Worm (Caenorhabditis elegans) whole organism, young adult: ENCODE measurements around the gene mdt-20.
A peak's percentile ranks its signal among the peaks of the same experiment; 100 is the strongest.

ENCODE experiments used
- D2030.7 ChIP-seq: fragments of 200-800 bp; sonication (Bioruptor generic); IDR thresholded peaks from 2 replicates; pipeline ENCODE4 v1.3.6; 2022; ENCODE audit warnings: missing genetic modification reagents, missing genetic modification characterization, missing compliant biosample characterization
- F10E7.11 ChIP-seq: sonication (generic microtip); optimal IDR thresholded peaks from 2 replicates; lab custom pipeline; 2017; ENCODE audit warnings: mild to moderate bottlenecking, missing genetic modification characterization, moderate library complexity, missing compliant biosample characterization
- F55B11.4 ChIP-seq: sonication (generic microtip); optimal IDR thresholded peaks from 2 replicates; lab custom pipeline; 2016; ENCODE audit warnings: missing compliant biosample characterization, missing genetic modification characterization, borderline replicate concordance; ENCODE audit not compliant: insufficient read depth
- F57C9.4 ChIP-seq: sonication (generic microtip); optimal IDR thresholded peaks from 2 replicates; lab custom pipeline; 2017; ENCODE audit warnings: mild to moderate bottlenecking, missing genetic modification characterization, missing compliant biosample characterization
- K11D2.4 ChIP-seq: fragments of 200-800 bp; sonication (Bioruptor generic); IDR thresholded peaks from 2 replicates; pipeline ENCODE4 v1.3.6; 2022; ENCODE audit warnings: missing genetic modification reagents, missing genetic modification characterization, missing compliant biosample characterization
- K12H6.12 ChIP-seq: fragments of 200-800 bp; sonication (Bioruptor generic); optimal IDR thresholded peaks from 2 replicates; lab custom pipeline; 2018; ENCODE audit warnings: mild to moderate bottlenecking, missing genetic modification characterization, missing compliant biosample characterization
- aptf-3 ChIP-seq: fragments of 200-800 bp; sonication (Bioruptor generic); IDR thresholded peaks from 2 replicates; pipeline ENCODE4 v1.3.6; 2022; ENCODE audit warnings: missing genetic modification characterization, missing compliant biosample characterization
- attf-3 ChIP-seq: fragments of 200-800 bp; sonication (Bioruptor generic); conservative IDR thresholded peaks from 2 replicates; pipeline ENCODE4 v1.3.6; 2022; ENCODE audit warnings: missing genetic modification reagents, missing genetic modification characterization, missing compliant biosample characterization
- bed-1 ChIP-seq: fragments of 200-800 bp; sonication (Bioruptor generic); IDR thresholded peaks from 2 replicates; pipeline ENCODE4 v1.3.6; 2022; ENCODE audit warnings: missing genetic modification reagents, missing genetic modification characterization, missing compliant biosample characterization
- chd-7 ChIP-seq: sonication (generic microtip); optimal IDR thresholded peaks from 2 replicates; lab custom pipeline; 2016; ENCODE audit warnings: mild to moderate bottlenecking, missing genetic modification characterization, moderate library complexity, missing compliant biosample characterization
- die-1 ChIP-seq: sonication (generic microtip); optimal IDR thresholded peaks from 2 replicates; lab custom pipeline; 2016; ENCODE audit warnings: missing genotype, mild to moderate bottlenecking, missing genetic modification characterization, missing compliant biosample characterization
- dox-1 ChIP-seq: fragments of 200-800 bp; sonication (Bioruptor generic); IDR thresholded peaks from 2 replicates; pipeline ENCODE4 v1.3.6; 2022; ENCODE audit warnings: missing genetic modification reagents, missing genetic modification characterization, missing compliant biosample characterization
- efl-1 ChIP-seq: fragments of 150-350 bp; optimal IDR thresholded peaks from 2 replicates; lab custom pipeline; 2014; ENCODE audit warnings: missing biosample characterization, missing genetic modification reagents, missing genetic modification characterization
- egl-18 ChIP-seq: fragments of 200-800 bp; sonication (Bioruptor generic); IDR thresholded peaks from 2 replicates; pipeline ENCODE4 v1.3.6; 2022; ENCODE audit warnings: missing genetic modification reagents, missing genetic modification characterization, missing compliant biosample characterization
- egrh-3 ChIP-seq: fragments of 200-800 bp; sonication (Bioruptor generic); IDR thresholded peaks from 2 replicates; pipeline ENCODE4 v1.3.6; 2022; ENCODE audit warnings: missing genetic modification reagents, missing genetic modification characterization, missing compliant biosample characterization
- hrde-1 ChIP-seq: sonication (generic microtip); optimal IDR thresholded peaks from 2 replicates; lab custom pipeline; 2016; ENCODE audit warnings: missing genetic modification characterization, mild to moderate bottlenecking, missing compliant biosample characterization, moderate library complexity, missing genotype, missing genetic modification reagents, borderline replicate concordance
- lin-26 ChIP-seq: fragments of 200-800 bp; sonication (Bioruptor generic); IDR thresholded peaks from 2 replicates; pipeline ENCODE4 v1.3.6; 2022; ENCODE audit warnings: missing genetic modification reagents, missing genetic modification characterization, missing compliant biosample characterization
- madf-3 ChIP-seq: fragments of 200-800 bp; sonication (Bioruptor generic); IDR thresholded peaks from 2 replicates; pipeline ENCODE4 v1.3.6; 2022; ENCODE audit warnings: missing genetic modification reagents, missing genetic modification characterization, missing compliant biosample characterization
- madf-8 ChIP-seq: fragments of 200-800 bp; sonication (Bioruptor generic); conservative IDR thresholded peaks from 2 replicates; pipeline ENCODE4 v1.3.6; 2022; ENCODE audit warnings: missing genetic modification reagents, missing genetic modification characterization, missing compliant biosample characterization
- mel-28 ChIP-seq: sonication (generic microtip); optimal IDR thresholded peaks from 2 replicates; lab custom pipeline; 2016; ENCODE audit warnings: borderline replicate concordance, mild to moderate bottlenecking, missing genetic modification characterization, missing compliant biosample characterization
- mes-4 ChIP-seq: sonication (generic microtip); optimal IDR thresholded peaks from 2 replicates; lab custom pipeline; 2016; ENCODE audit warnings: missing genotype, missing genetic modification characterization, missing compliant biosample characterization
- mxl-1 ChIP-seq: sonication (generic microtip); optimal IDR thresholded peaks from 2 replicates; lab custom pipeline; 2016; ENCODE audit warnings: missing genetic modification characterization, missing compliant biosample characterization
- nhr-80 ChIP-seq: sonication (generic microtip); optimal IDR thresholded peaks from 2 replicates; lab custom pipeline; 2016; ENCODE audit warnings: missing genetic modification characterization, missing compliant biosample characterization
- pbrm-1 ChIP-seq: fragments of 200-800 bp; sonication (Bioruptor generic); IDR thresholded peaks from 2 replicates; pipeline ENCODE4 v1.3.6; 2022; ENCODE audit warnings: missing genetic modification reagents, missing genetic modification characterization, missing compliant biosample characterization
- rec-8 ChIP-seq, 2 experiments: sonication (generic microtip); optimal IDR thresholded peaks; 2 replicates each; lab custom pipeline; 2016; ENCODE audit warnings: mild to moderate bottlenecking in 2 of 2, missing genetic modification characterization in 2 of 2, missing genetic modification reagents in 2 of 2, missing genotype in 2 of 2, missing biosample characterization in 1 of 2, missing compliant biosample characterization in 1 of 2, moderate library complexity in 1 of 2
- sea-2 ChIP-seq: fragments of 200-800 bp; sonication (Bioruptor generic); IDR thresholded peaks from 2 replicates; pipeline ENCODE4 v1.3.6; 2022; ENCODE audit warnings: missing genetic modification characterization, missing compliant biosample characterization
- snpc-3.4 ChIP-seq: sonication (generic microtip); optimal IDR thresholded peaks from 2 replicates; lab custom pipeline; 2017; ENCODE audit warnings: missing genetic modification characterization, mild to moderate bottlenecking, missing compliant biosample characterization, antibody characterized with exemption, moderate library complexity, missing genotype, missing genetic modification reagents
- snpc-4 ChIP-seq, 5 experiments: fragments of 150-350 bp in 1 of 5; sonication (generic microtip) in 4 of 5; optimal IDR thresholded peaks; 2 replicates each; lab custom pipeline; 2014 to 2018; ENCODE audit warnings: missing genetic modification characterization in 5 of 5, missing biosample characterization in 3 of 5, antibody characterized with exemption in 2 of 5, mild to moderate bottlenecking in 2 of 5, missing compliant biosample characterization in 2 of 5, missing genotype in 2 of 5, moderate library complexity in 2 of 5, missing genetic modification reagents in 1 of 5
- sptf-2 ChIP-seq: fragments of 200-800 bp; sonication (Bioruptor generic); optimal IDR thresholded peaks from 2 replicates; lab custom pipeline; 2018; ENCODE audit warnings: mild to moderate bottlenecking, missing genetic modification characterization, missing compliant biosample characterization
- zfh-2 ChIP-seq: fragments of 200-800 bp; sonication (Bioruptor generic); conservative IDR thresholded peaks from 2 replicates; pipeline ENCODE4 v1.3.6; 2022; ENCODE audit warnings: missing genetic modification reagents, missing genetic modification characterization, missing compliant biosample characterization
- zim-3 ChIP-seq: sonication (generic microtip); optimal IDR thresholded peaks from 2 replicates; lab custom pipeline; 2017; ENCODE audit warnings: mild to moderate bottlenecking, missing genetic modification characterization, moderate library complexity, missing compliant biosample characterization
- ztf-28 ChIP-seq: fragments of 200-800 bp; sonication (Bioruptor generic); IDR thresholded peaks from 2 replicates; pipeline ENCODE4 v1.3.6; 2022; ENCODE audit warnings: missing genetic modification reagents, missing genetic modification characterization, missing compliant biosample characterization
- ztf-3 ChIP-seq: fragments of 200-800 bp; sonication (Bioruptor generic); optimal IDR thresholded peaks from 2 replicates; lab custom pipeline; 2018; ENCODE audit warnings: mild to moderate bottlenecking, missing genetic modification characterization, missing compliant biosample characterization

mdt-20 gene

ce11 chrIV:1209813-1210212 lies 22.2 kb downstream of the mdt-20 start:
- TF ChIP-seq sea-2 (GFP tag; lab: Robert Waterston, UW) (no peak), zfh-2 (peak; percentile 52), F57C9.4 (tag; lab: Kevin White, UChicago) (no peak), F55B11.4 (tag; lab: Kevin White, UChicago) (no peak), lin-26 (GFP tag; lab: Robert Waterston, UW) (0 out of 2 replicates have a peak, but pooled peaks have one; percentile 43), madf-8 (GFP tag; lab: Robert Waterston, UW) (no peak), K12H6.12 (no peak), mes-4 (tag; lab: Kevin White, UChicago) (no peak), egl-18 (GFP tag; lab: Robert Waterston, UW) (no peak), ztf-3 (GFP tag; lab: Kevin White, UChicago) (no peak), sptf-2 (GFP tag; lab: Kevin White, UChicago) (no peak), mxl-1 (tag; lab: Kevin White, UChicago) (no peak)

ce11 chrIV:1211902-1212301 lies 24.3 kb downstream of the mdt-20 start:
- TF ChIP-seq zfh-2, result peak; percentile 69; the same call in 1 of the 2 replicates
- TF ChIP-seq zim-3 (tag; lab: Kevin White, UChicago), result no peak
- TF ChIP-seq K12H6.12, result no peak
- peak; percentile 73 for TF ChIP-seq nhr-80
- TF ChIP-seq lin-26 (GFP tag; lab: Robert Waterston, UW), result no peak
- TF ChIP-seq mes-4 (tag; lab: Kevin White, UChicago), result no peak
- TF ChIP-seq rec-8 (tag; optimal IDR thresholded peaks at IDR 0.05; lab: Kevin White, UChicago), result no peak
- TF ChIP-seq snpc-4 (GFP tag; optimal IDR thresholded peaks at IDR 0.05; lab: Kevin White, UChicago), result no peak
- peak in 1 of 4 experiments; percentile 81 for TF ChIP-seq snpc-4 (tag; optimal IDR thresholded peaks at IDR 0.05; lab: Kevin White, UChicago)
- no peak for TF ChIP-seq mel-28 (tag; lab: Kevin White, UChicago)
- no peak for TF ChIP-seq pbrm-1 (GFP tag; lab: Robert Waterston, UW)
- no peak for TF ChIP-seq hrde-1
- TF ChIP-seq egrh-3 (GFP tag; lab: Robert Waterston, UW), result 0 out of 2 replicates have a peak, but pooled peaks have one; percentile 23
- TF ChIP-seq dox-1 (GFP tag; lab: Robert Waterston, UW), result peak; percentile 51
- TF ChIP-seq D2030.7 (GFP tag; lab: Robert Waterston, UW), result no peak
- TF ChIP-seq madf-3, result no peak
- no peak for TF ChIP-seq aptf-3 (GFP tag; lab: Robert Waterston, UW)
- TF ChIP-seq efl-1, result no peak
- TF ChIP-seq, all 124 proteins: peak for 5

- TF ChIP-seq K11D2.4 (GFP tag; lab: Robert Waterston, UW), result no peak
Observed at ce11 chrIV:1212357-1212756, 24.8 kb downstream of the mdt-20 start.

- TF ChIP-seq F10E7.11, result no peak
- TF ChIP-seq snpc-3.4 (tag; lab: Kevin White, UChicago), result no peak
- TF ChIP-seq hrde-1, result no peak
- no peak for TF ChIP-seq bed-1 (GFP tag; lab: Robert Waterston, UW)
- no peak for TF ChIP-seq die-1
- TF ChIP-seq ztf-28 (GFP tag; lab: Robert Waterston, UW), result no peak
- no peak for TF ChIP-seq chd-7 (tag; lab: Kevin White, UChicago)
- TF ChIP-seq zim-3 (tag; lab: Kevin White, UChicago), result no peak
- no peak for TF ChIP-seq attf-3 (GFP tag; lab: Robert Waterston, UW)
Observed at ce11 chrIV:1213192-1213591, 25.6 kb downstream of the mdt-20 start.
